Worm (Caenorhabditis elegans): ENCODE results near the gene glrx-5.

The glrx-5 gene

ce11 chrIII:12373306-12373705 is 351 bp downstream of the glrx-5 start:
- peak; percentile 88 for TF ChIP-seq nfya-1 (tag; optimal IDR thresholded peaks at IDR 0.05; ENCODE audit: insufficient read depth)
- no peak for TF ChIP-seq ceh-16 (tag; optimal IDR thresholded peaks at IDR 0.05)

ce11 chrIII:12372080-12373065 is 1.3 kb downstream of the glrx-5 start:
- TF ChIP-seq R02D3.7 (tag; optimal IDR thresholded peaks at IDR 0.05) (no peak), ceh-16 (tag; optimal IDR thresholded peaks at IDR 0.05) (no peak), snpc-4 (tag; optimal IDR thresholded peaks at IDR 0.05) (no peak), elt-3 (tag; optimal IDR thresholded peaks at IDR 0.05) (no peak), elt-2 (tag; optimal IDR thresholded peaks at IDR 0.05) (no peak), mdl-1 (tag; optimal IDR thresholded peaks at IDR 0.05) (no peak), daf-12 (tag; optimal IDR thresholded peaks at IDR 0.05) (no peak), ZK546.5 (tag; optimal IDR thresholded peaks at IDR 0.05) (no peak), lsy-12 (tag; optimal IDR thresholded peaks at IDR 0.05) (no peak), aly-2 (tag; optimal IDR thresholded peaks at IDR 0.05) (no peak), ztf-11 (tag; optimal IDR thresholded peaks at IDR 0.05) (no peak), nhr-237 (tag; optimal IDR thresholded peaks at IDR 0.05) (no peak), nhr-77 (tag; optimal IDR thresholded peaks at IDR 0.05) (no peak)

ce11 chrIII:12370011-12370506 is 3.6 kb downstream of the glrx-5 start, which contains the start of gene rpt-6:
rpt-6 (plus strand) TSS chrIII:12370456.
- TF ChIP-seq lin-39 (tag; optimal IDR thresholded peaks at IDR 0.05) (no peak), egl-27 (tag; optimal IDR thresholded peaks at IDR 0.05) (no peak), fos-1 (tag; optimal IDR thresholded peaks at IDR 0.05) (no peak), pha-4 (tag; optimal IDR thresholded peaks at IDR 0.05) (peak; percentile 50), lin-15B (tag; optimal IDR thresholded peaks at IDR 0.05) (peak; percentile 63), eor-1 (tag; optimal IDR thresholded peaks at IDR 0.05) (no peak), egl-5 (tag; optimal IDR thresholded peaks at IDR 0.05) (no peak), tbx-2 (tag; optimal IDR thresholded peaks at IDR 0.05) (no peak), nhr-11 (tag; optimal IDR thresholded peaks at IDR 0.05) (no peak), ZK546.5 (tag; optimal IDR thresholded peaks at IDR 0.05) (no peak), elt-2 (tag; optimal IDR thresholded peaks at IDR 0.05) (peak; percentile 1), mdl-1 (tag; optimal IDR thresholded peaks at IDR 0.05) (no peak), ceh-28 (tag; optimal IDR thresholded peaks at IDR 0.05) (no peak), pqm-1 (tag; optimal IDR thresholded peaks at IDR 0.05) (no peak), nhr-25 (tag; optimal IDR thresholded peaks at IDR 0.05) (peak; percentile 10), nhr-12 (tag; optimal IDR thresholded peaks at IDR 0.05) (no peak), lsy-12 (tag; optimal IDR thresholded peaks at IDR 0.05) (peak; percentile 43), snpc-4 (tag; optimal IDR thresholded peaks at IDR 0.05) (no peak), unc-39 (tag; optimal IDR thresholded peaks at IDR 0.05) (no peak), skn-1 (tag; optimal IDR thresholded peaks at IDR 0.05) (peak; percentile 97), daf-12 (tag; optimal IDR thresholded peaks at IDR 0.05) (no peak), mml-1 (tag; optimal IDR thresholded peaks at IDR 0.05) (no peak), fkh-2 (tag; optimal IDR thresholded peaks at IDR 0.05) (no peak), nhr-77 (tag; optimal IDR thresholded peaks at IDR 0.05) (no peak), R02D3.7 (tag; optimal IDR thresholded peaks at IDR 0.05) (no peak), nhr-237 (tag; optimal IDR thresholded peaks at IDR 0.05) (no peak), unc-62 (GFP tag; optimal IDR thresholded peaks at IDR 0.05) (no peak), jun-1 (tag; optimal IDR thresholded peaks at IDR 0.05) (peak; percentile 22), ztf-11 (tag; optimal IDR thresholded peaks at IDR 0.05) (no peak), nhr-23 (tag; optimal IDR thresholded peaks at IDR 0.05) (peak; percentile 53), ceh-82 (tag; optimal IDR thresholded peaks at IDR 0.05) (no peak), nhr-28 (tag; optimal IDR thresholded peaks at IDR 0.05) (no peak), elt-3 (tag; optimal IDR thresholded peaks at IDR 0.05) (no peak), fkh-10 (GFP tag; optimal IDR thresholded peaks at IDR 0.05) (no peak), hmg-11 (tag; optimal IDR thresholded peaks at IDR 0.05) (peak; percentile 32), nhr-67 (tag; optimal IDR thresholded peaks at IDR 0.05) (no peak), ceh-9 (tag; optimal IDR thresholded peaks at IDR 0.05) (no peak), nhr-76 (tag; optimal IDR thresholded peaks at IDR 0.05) (no peak), ztf-4 (tag; optimal IDR thresholded peaks at IDR 0.05) (no peak), nfya-1 (tag; optimal IDR thresholded peaks at IDR 0.05; ENCODE audit: insufficient read depth) (peak; percentile 62), sea-2 (GFP tag; optimal IDR thresholded peaks at IDR 0.05) (no peak), nhr-43 (tag; optimal IDR thresholded peaks at IDR 0.05; ENCODE audit: poor library complexity, severe bottlenecking) (peak; percentile 64), aly-2 (tag; optimal IDR thresholded peaks at IDR 0.05) (no peak), ama-1 (optimal IDR thresholded peaks at IDR 0.05) (peak; percentile 34), elt-1 (tag; optimal IDR thresholded peaks at IDR 0.05) (no peak), ceh-16 (tag; optimal IDR thresholded peaks at IDR 0.05) (no peak)

Data from whole organism, L3 larva.